Worm (Caenorhabditis elegans) whole organism, midembryonic: ENCODE data around the gene gtf-2E1.

Experiments
- T22C8.4 ChIP-seq: fragments of 200-800 bp; sonication (Bioruptor generic); IDR thresholded peaks from 2 replicates; pipeline ENCODE4 v1.3.6; 2022; ENCODE audit warnings: missing genetic modification characterization, missing compliant biosample characterization
- cog-1 ChIP-seq: sonication (generic microtip); optimal IDR thresholded peaks from 2 replicates; lab custom pipeline; 2016; ENCODE audit warnings: missing genetic modification characterization, missing compliant biosample characterization
- flt-1 ChIP-seq: fragments of 200-800 bp; sonication (Bioruptor generic); IDR thresholded peaks from 2 replicates; pipeline ENCODE4 v1.3.6; 2022; ENCODE audit warnings: missing genetic modification characterization, missing compliant biosample characterization
- klf-2 ChIP-seq: fragments of 200-800 bp; sonication (Bioruptor generic); conservative IDR thresholded peaks from 2 replicates; pipeline ENCODE4 v1.3.6; 2022; ENCODE audit warnings: missing genetic modification reagents, missing genetic modification characterization, missing compliant biosample characterization
- med-1 ChIP-seq: sonication (generic microtip); optimal IDR thresholded peaks from 2 replicates; lab custom pipeline; 2017; ENCODE audit warnings: missing genetic modification characterization, mild to moderate bottlenecking, missing compliant biosample characterization, antibody characterized with exemption, missing genetic modification reagents; ENCODE audit not compliant: insufficient read depth
- ref-1 ChIP-seq: fragments of 200-800 bp; sonication (Bioruptor generic); conservative IDR thresholded peaks from 2 replicates; pipeline ENCODE4 v1.3.6; 2022; ENCODE audit warnings: missing genetic modification reagents, missing genetic modification characterization, missing compliant biosample characterization
- tab-1 ChIP-seq: fragments of 200-800 bp; sonication (Bioruptor generic); IDR thresholded peaks from 2 replicates; pipeline ENCODE4 v1.3.6; 2022; ENCODE audit warnings: missing genetic modification characterization, missing compliant biosample characterization
- ztf-23 ChIP-seq: fragments of 200-800 bp; sonication (Bioruptor generic); IDR thresholded peaks from 2 replicates; pipeline ENCODE4 v1.3.6; 2022; ENCODE audit warnings: missing genetic modification reagents, missing genetic modification characterization, missing compliant biosample characterization
- ztf-29 ChIP-seq: fragments of 200-800 bp; sonication (Bioruptor generic); IDR thresholded peaks from 2 replicates; pipeline ENCODE4 v1.3.6; 2022; ENCODE audit warnings: missing genetic modification reagents, missing genetic modification characterization, missing compliant biosample characterization

The gtf-2E1 gene

DNA sequence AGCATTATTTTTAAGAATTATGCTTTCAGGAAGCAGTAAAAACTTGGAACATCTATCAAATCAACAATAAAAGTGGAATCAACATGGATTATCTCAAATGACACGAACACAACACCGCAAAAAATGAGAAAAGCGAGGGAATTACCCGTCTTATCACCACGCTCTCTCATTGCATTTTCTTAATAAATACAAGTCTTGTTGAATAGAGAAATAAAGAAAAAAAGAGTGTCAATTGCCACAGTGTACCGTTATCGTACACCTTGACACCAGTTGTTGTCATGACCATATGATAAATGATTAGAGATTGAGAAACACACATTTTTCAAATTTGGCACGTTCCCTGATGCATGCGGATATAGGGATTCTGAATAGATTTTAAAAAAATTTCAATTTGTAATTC is 8.6 kb downstream of the gtf-2E1 start:
- no peak for TF ChIP-seq tab-1
- no peak for TF ChIP-seq cog-1 (tag; lab: Kevin White, UChicago)
- no peak for TF ChIP-seq ref-1
- TF ChIP-seq klf-2 (GFP tag; lab: Robert Waterston, UW) = no peak
- TF ChIP-seq T22C8.4 (GFP tag; lab: Robert Waterston, UW) = no peak
- no peak for TF ChIP-seq ztf-23 (GFP tag; lab: Robert Waterston, UW)

- TF ChIP-seq ztf-29 (GFP tag; lab: Robert Waterston, UW) = no peak
- TF ChIP-seq flt-1 (GFP tag; lab: Robert Waterston, UW) = no peak
- no peak for TF ChIP-seq tab-1
- no peak for TF ChIP-seq ref-1
- no peak for TF ChIP-seq klf-2 (GFP tag; lab: Robert Waterston, UW)
- no peak for TF ChIP-seq med-1 (GFP tag; lab: Kevin White, UChicago)
- no peak for TF ChIP-seq cog-1 (tag; lab: Kevin White, UChicago)
- no peak for TF ChIP-seq T22C8.4 (GFP tag; lab: Robert Waterston, UW)
- TF ChIP-seq ztf-23 (GFP tag; lab: Robert Waterston, UW) = no peak
Measured at ce11 chrIV:17264714-17265113, 9.6 kb downstream of the gtf-2E1 start, which contains the start of gene F26D10.13. Gene F26D10.13, minus strand, starts transcription at chrIV:17264814.

DNA sequence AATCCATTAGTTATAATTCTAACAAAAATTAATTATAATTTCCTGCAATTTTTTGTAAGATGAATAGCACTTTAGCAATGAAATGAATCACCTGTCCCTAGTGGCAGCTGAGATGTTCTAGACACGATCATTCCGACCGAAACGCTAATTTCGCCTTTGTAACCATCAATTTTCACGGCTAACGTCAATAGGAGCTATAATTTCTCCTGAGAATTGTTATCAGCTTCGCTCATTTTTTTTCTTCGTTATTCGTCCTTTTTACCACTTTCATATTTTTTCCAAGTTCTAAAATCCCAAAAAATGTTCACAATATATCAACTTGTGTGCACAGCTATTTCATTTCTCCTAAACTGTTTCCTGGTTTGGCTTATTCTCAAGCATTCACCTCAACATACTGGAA is 10.2 kb downstream of the gtf-2E1 start, which contains the start of gene str-187:
Gene str-187 (plus strand): TSS at position 301 of the 400 bp plus-strand sequence.
- TF ChIP-seq ztf-23 (GFP tag; lab: Robert Waterston, UW) = no peak

DNA sequence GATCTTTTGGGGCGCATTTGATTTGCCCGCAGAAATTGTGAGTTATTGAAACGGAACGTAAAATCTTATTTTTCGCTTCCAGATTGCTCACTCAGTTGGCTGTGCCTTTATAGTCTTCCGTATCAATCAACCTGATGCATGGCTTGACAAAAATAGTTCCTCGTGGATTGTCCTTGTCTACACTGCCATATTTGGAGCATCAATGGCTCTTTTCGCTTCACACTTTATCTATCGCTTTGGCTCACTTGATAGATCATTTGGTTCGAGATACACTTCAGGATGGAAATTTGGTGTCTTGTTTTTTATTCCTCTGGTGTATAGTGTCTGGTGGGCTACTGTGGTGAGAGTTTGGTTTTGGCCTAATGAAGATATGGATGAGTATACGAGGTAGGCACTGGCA is 10.6 kb downstream of the gtf-2E1 start:
- TF ChIP-seq T22C8.4 (GFP tag; lab: Robert Waterston, UW) (no peak), klf-2 (GFP tag; lab: Robert Waterston, UW) (no peak), ref-1 (no peak), med-1 (GFP tag; lab: Kevin White, UChicago) (no peak), flt-1 (GFP tag; lab: Robert Waterston, UW) (no peak), ztf-29 (GFP tag; lab: Robert Waterston, UW) (no peak), cog-1 (tag; lab: Kevin White, UChicago) (no peak), ztf-23 (GFP tag; lab: Robert Waterston, UW) (no peak), tab-1 (no peak)

- no peak for TF ChIP-seq klf-2 (GFP tag; lab: Robert Waterston, UW)
- TF ChIP-seq ztf-23 (GFP tag; lab: Robert Waterston, UW) = no peak
- TF ChIP-seq cog-1 (tag; lab: Kevin White, UChicago) = no peak
- no peak for TF ChIP-seq tab-1
- no peak for TF ChIP-seq flt-1 (GFP tag; lab: Robert Waterston, UW)
- no peak for TF ChIP-seq med-1 (GFP tag; lab: Kevin White, UChicago)
- no peak for TF ChIP-seq ztf-29 (GFP tag; lab: Robert Waterston, UW)
- TF ChIP-seq ref-1 = no peak
- no peak for TF ChIP-seq T22C8.4 (GFP tag; lab: Robert Waterston, UW)
Measured at ce11 chrIV:17267304-17267891, 12.3 kb downstream of the gtf-2E1 start.

- TF ChIP-seq flt-1 (GFP tag; lab: Robert Waterston, UW) (no peak), ztf-23 (GFP tag; lab: Robert Waterston, UW) (no peak), cog-1 (tag; lab: Kevin White, UChicago) (no peak), klf-2 (GFP tag; lab: Robert Waterston, UW) (no peak), med-1 (GFP tag; lab: Kevin White, UChicago) (no peak), ztf-29 (GFP tag; lab: Robert Waterston, UW) (no peak), T22C8.4 (GFP tag; lab: Robert Waterston, UW) (no peak)
Measured at ce11 chrIV:17268069-17268468, 13.0 kb downstream of the gtf-2E1 start.

DNA sequence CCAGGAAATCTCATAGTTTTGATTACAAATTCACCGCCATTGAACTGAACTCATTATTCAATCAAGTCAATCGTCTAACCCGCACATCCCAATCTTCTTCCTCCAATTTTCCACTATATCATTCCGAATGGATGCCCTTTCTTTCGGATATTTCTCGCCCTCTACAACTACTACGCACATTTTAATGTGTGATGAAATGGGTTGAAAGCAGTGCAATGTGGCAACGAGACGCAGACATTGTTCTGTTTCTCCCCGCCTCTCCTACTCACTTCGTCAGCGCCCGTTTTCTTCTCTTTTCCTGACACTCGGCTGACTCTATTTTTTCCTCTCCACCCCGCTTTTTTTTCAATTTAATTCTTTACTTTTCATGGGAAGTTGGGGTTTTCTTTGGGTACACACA is 13.5 kb downstream of the gtf-2E1 start:
- TF ChIP-seq cog-1 (tag; lab: Kevin White, UChicago) (peak; percentile 51), flt-1 (GFP tag; lab: Robert Waterston, UW) (no peak), ztf-23 (GFP tag; lab: Robert Waterston, UW) (0 out of 2 replicates have a peak, but pooled peaks have one; percentile 61)

ce11 chrIV:17269042-17269441 is 13.9 kb downstream of the gtf-2E1 start, which contains the start of gene atgp-1:
Gene atgp-1, plus strand, starts transcription at chrIV:17269342.
- TF ChIP-seq ref-1 (no peak), tab-1 (no peak), ztf-23 (GFP tag; lab: Robert Waterston, UW) (no peak)

DNA sequence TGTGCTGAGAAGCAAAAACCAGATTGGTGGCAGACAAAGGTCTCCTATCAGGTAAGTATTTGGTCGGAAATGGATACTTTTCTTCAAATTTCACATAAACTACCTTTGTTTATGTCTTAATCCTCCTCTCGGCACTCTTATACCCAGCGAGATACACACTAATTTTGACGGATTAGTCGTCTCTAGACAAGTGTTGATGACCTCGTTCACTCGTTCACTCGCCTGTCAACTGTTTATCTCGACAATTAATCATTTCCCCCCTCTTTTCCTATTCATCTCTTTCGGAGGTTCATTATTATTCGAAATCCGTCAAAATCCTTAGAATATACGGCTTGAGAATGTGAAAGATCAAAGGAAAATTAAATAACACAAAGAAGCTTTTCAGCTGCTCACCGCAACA is 14.6 kb downstream of the gtf-2E1 start:
- no peak for TF ChIP-seq flt-1 (GFP tag; lab: Robert Waterston, UW)
- peak; percentile 22 for TF ChIP-seq cog-1 (tag; lab: Kevin White, UChicago)
- TF ChIP-seq T22C8.4 (GFP tag; lab: Robert Waterston, UW) = no peak
- TF ChIP-seq klf-2 (GFP tag; lab: Robert Waterston, UW) = no peak
- no peak for TF ChIP-seq tab-1
- no peak for TF ChIP-seq ref-1
- no peak for TF ChIP-seq med-1 (GFP tag; lab: Kevin White, UChicago)
- no peak for TF ChIP-seq ztf-23 (GFP tag; lab: Robert Waterston, UW)
- TF ChIP-seq ztf-29 (GFP tag; lab: Robert Waterston, UW) = no peak

DNA sequence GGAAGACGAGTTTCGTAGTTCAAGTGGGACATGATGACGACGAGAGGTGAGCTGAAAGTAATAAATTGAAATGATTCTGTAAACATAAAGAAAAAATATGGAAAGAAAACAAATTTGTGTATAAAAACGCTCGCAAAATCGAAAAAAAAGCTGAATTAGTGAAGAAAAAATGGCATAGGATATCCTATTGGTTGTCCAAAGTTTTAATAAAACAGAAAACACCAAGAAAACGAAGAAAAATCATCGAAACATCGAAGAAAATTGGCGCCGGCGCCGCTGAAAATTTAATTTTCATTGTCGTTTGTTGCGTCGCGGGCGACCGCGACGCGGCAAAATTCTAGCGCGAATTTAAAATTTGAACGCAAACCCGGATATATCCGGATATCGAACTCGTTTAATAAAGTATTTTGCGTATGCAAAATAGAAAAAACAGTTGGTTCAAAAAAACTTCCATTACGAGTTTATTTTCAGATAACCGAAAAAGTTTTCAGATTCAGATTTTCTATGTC is 18.6 kb downstream of the gtf-2E1 start, which contains the start of gene gln-5:
Gene gln-5 (minus strand): TSS at position 51 of the 509 bp plus-strand sequence.
- TF ChIP-seq flt-1 (GFP tag; lab: Robert Waterston, UW) = no peak
- no peak for TF ChIP-seq T22C8.4 (GFP tag; lab: Robert Waterston, UW)
- TF ChIP-seq klf-2 (GFP tag; lab: Robert Waterston, UW) = no peak
- no peak for TF ChIP-seq ztf-23 (GFP tag; lab: Robert Waterston, UW)
- no peak for TF ChIP-seq med-1 (GFP tag; lab: Kevin White, UChicago)
- no peak for TF ChIP-seq ref-1
- no peak for TF ChIP-seq ztf-29 (GFP tag; lab: Robert Waterston, UW)
- TF ChIP-seq cog-1 (tag; lab: Kevin White, UChicago) = no peak
- TF ChIP-seq tab-1 = no peak
